Fruit fly (Drosophila melanogaster) ovary, adult (tissue): ENCODE measurements around the gene CG6055.

Experiments
- CG17801 ChIP-seq: fragments of 200-800 bp; optimal IDR thresholded peaks from 2 replicates; lab custom pipeline; 2019; ENCODE audit warnings: missing biosample characterization, mild to moderate bottlenecking, missing genetic modification characterization, moderate library complexity; ENCODE audit not compliant: partially characterized antibody

CG6055 gene

dm6 chr2L:7427786-7428137, 38.6 kb upstream of the CG6055 start:
- no peak for TF ChIP-seq CG17801 (GFP tag; lab: Kevin White, UChicago)

DNA sequence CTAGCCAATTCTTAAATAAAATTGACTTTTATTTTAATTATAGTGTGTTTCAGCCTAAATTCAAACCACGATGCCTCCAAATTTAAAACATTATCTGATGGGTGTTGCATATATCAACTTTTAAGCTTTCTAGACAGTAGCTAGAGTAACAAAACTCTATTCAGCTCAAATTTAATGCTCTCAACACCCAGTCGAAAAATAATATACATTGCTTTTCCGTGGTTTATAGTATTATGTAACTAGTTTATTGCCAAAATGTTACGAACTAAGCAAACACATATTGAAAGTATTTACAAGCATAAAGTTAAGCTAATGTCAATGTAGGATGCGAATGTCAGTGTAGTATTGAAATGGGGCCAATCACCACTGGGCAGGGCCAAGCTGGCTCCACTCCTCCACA, 36.0 kb upstream of the CG6055 start:
- no peak for TF ChIP-seq CG17801 (GFP tag; lab: Kevin White, UChicago)

DNA sequence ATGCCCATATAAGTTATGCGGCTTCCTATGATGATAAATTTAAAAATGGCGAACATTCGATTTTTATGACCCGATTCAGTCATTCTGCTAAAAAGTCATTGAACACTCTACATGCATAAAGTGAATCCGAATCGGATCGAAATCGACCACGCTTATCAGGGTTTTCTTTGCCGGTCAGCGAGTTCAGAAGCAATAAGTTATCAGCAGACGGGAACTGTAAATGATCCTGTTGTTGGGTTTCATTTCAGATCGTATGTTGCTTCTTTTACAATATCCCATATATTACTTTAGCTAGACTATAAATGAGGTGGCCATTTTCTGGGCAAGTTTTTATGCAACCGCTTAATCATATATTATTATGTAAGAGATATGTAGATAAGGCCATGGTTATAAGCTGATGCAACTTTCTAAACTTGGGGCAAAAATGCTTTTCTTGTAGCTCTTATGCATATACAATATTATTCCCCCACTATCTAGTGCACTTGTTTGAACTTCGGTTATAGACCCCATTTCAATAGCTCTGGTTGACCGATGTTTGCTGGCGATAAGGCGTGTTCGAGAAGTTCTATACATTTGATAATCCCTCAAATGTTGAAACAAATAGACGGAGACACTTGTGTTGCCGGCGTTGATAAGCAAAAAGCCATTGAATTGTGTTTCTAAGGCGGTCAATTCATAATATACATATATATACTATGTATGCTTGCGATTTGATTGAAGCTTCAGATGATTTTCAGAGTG, 34.3 kb upstream of the CG6055 start:
- no peak for TF ChIP-seq CG17801 (GFP tag; lab: Kevin White, UChicago)

DNA sequence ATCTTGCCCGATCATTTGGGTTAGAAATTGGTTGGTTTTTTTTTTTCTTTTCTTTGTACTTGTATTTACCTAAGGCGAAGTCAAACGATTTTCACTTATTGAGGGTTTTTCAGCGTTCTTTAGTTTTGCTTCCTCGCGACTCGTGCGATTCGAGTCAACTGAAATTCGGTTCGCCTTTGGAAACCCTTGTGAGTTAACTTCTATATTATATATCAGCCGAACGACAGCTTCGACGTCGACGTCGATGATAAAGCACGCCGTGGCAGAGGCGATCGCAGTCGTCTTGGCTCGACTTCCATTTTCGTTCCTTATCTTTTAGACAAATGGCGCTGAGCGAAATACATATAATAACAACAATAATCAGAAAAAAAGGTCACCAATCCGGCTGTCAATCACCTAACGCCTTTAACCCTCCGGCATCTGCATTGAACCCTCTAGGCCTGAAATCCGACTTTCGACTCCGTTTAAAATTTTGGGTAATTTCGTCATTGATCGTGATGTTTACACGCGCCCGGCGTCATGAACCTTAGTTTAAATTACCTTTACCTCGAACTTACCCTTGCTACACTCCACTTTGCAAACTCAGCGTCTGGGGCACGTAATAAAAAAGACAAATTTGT, 32.9 kb upstream of the CG6055 start, which contains the start of gene CG5958:
Gene CG5958 (minus strand): TSS at position 180 of the 620 bp plus-strand sequence.
- TF ChIP-seq CG17801 (GFP tag; lab: Kevin White, UChicago), result no peak

dm6 chr2L:7433957-7434736, 32.2 kb upstream of the CG6055 start:
- peak; percentile 88 for TF ChIP-seq CG17801 (GFP tag; lab: Kevin White, UChicago)

DNA sequence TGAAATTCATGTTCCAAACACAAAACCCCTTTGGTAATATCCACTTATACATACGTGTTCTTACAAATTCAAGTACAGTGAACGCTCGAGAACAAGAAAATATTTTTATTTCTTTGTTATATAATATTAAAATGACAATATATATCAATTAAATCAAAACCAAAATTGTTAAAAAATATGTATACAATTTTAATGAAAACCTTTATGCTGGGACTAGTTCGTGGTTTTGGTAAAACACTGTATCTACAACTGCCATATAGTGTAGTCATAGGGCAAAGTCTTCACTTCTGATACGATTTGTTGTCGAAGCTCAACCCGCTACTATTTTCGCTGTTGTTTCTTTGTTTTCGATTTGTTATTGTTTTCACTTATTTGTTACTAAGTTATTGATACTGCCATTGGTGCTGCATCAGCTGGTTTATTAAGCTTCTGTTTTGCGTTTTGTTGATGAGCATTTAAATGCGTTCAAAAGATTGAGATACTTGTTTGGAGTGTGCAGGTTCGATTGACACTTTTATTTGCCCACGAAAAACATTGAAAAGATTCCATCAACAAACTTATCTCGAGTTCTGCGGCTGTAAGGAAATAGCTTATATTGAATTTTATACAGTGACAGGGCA, 31.5 kb upstream of the CG6055 start:
- peak; percentile 93 for TF ChIP-seq CG17801 (GFP tag; lab: Kevin White, UChicago)

DNA sequence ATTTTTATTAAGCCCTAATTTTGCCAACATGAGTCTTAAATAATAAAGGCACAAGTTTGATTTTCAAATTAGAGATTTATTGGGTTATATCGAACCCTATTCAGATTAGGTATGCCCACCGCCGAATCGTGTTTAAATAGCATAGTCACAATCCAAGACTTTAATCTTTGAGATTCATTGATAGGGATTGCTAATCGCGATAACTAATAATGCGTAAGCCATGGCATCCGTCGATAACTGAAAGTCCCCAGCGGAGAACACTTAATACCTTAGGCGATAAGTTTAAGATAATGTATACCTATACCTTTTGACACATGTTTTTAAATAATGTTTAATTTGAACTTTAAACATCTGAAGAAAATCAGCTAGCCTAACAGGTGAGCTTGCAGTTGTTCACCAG, 30.9 kb upstream of the CG6055 start:
- TF ChIP-seq CG17801 (GFP tag; lab: Kevin White, UChicago), result no peak

dm6 chr2L:7436492-7437324, 29.6 kb upstream of the CG6055 start:
- peak; percentile 72 for TF ChIP-seq CG17801 (GFP tag; lab: Kevin White, UChicago)

DNA sequence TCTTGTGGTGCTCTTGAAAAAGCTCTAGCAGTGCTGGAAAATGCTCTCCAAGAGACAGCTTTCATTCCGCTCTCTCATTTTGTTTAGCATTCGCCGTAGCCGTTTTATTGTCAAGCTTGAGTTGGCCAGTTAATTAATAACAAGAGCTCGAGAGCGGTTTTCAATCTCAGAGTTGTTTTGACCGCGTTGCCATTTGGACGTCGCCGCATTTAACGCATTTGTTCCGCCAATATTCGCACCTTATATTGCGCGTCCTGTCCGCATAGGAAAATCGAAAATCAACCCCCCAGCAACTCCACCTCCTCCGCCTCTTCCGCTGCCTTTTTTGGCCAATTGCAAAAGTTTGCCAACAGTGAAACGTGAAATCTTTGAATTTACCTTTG, 29.0 kb upstream of the CG6055 start, which contains the start of gene CG5973:
Gene CG5973 (plus strand): TSS at position 168 of the 383 bp plus-strand sequence.
- TF ChIP-seq CG17801 (GFP tag; lab: Kevin White, UChicago), result peak; percentile 29

DNA sequence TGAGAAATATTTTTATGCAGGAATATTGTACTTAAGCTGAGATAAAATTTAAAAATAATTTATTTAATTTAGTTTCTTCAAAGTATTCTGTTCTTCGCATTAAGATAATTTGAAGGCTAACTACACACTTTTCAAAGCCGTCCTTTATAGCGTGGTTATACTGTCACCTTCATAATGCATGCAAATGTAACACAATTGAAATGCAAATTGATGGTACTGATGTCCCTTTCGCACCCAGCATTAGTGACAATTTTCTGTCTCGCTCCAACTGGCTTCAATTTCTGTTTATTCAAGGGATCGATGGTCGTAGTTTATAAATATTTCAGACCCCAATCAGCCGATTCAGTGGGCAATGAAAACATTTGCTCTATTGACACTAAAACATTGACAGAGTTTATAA, 27.8 kb upstream of the CG6055 start:
- TF ChIP-seq CG17801 (GFP tag; lab: Kevin White, UChicago), result peak; percentile 21

DNA sequence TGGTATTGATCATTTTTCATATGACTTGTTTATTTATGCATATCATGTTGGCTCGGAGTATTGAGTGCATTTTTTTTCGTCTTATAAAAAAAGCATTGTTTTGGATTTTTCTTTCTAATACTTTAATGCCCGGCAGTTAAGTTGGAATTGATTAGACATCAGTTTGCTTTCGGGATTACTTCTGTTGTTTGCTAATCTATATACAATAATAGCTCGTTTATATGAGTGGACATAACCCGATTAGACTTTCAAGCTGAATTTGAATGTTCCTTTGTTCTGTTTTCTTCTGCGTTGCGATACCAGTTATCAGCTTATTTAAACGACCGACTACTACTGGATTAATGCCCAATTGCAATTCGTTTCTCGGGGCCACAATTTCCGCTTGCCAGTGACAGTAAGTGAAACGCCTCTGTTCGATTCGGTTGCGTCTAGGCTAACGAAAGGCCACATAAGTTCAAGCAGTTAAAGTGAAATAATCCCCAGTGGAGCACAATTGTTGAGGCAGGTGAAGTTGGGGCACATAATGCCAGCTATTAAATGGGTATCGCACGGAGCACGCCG, 25.8 kb upstream of the CG6055 start:
- no peak for TF ChIP-seq CG17801 (GFP tag; lab: Kevin White, UChicago)

dm6 chr2L:7442106-7442505, 24.2 kb upstream of the CG6055 start:
- no peak for TF ChIP-seq CG17801 (GFP tag; lab: Kevin White, UChicago)

- no peak for TF ChIP-seq CG17801 (GFP tag; lab: Kevin White, UChicago)
These were observed 23.4 kb upstream of the CG6055 start for dm6 chr2L:7442929-7443328.

DNA sequence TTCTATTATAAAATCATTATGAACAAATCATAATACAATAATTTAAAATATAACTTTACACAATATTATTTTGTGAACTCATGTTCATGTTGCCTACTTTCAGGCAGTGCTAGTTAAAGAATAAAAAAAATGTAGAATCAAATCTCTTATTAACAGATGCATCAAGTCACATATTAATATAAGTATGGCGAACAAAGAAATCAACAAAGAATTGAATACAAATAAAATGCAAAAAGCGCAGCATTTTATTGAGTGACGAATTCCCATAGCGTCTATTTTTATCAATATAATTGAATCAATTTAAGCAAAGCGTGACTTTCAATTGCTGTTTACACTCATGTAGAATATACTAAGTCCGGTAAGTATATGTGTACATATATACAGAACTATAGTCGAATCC, 18.5 kb upstream of the CG6055 start:
- no peak for TF ChIP-seq CG17801 (GFP tag; lab: Kevin White, UChicago)
